Worm (Caenorhabditis elegans) whole organism, young adult: ENCODE data around the gene F58E1.13.

Source experiments
- D2030.7 ChIP-seq: fragments of 200-800 bp; sonication (Bioruptor generic); IDR thresholded peaks from 2 replicates; pipeline ENCODE4 v1.3.6; 2022; ENCODE audit warnings: missing genetic modification reagents, missing genetic modification characterization, missing compliant biosample characterization
- F33H1.4 ChIP-seq: fragments of 200-800 bp; sonication (Bioruptor generic); IDR thresholded peaks from 2 replicates; pipeline ENCODE4 v1.3.6; 2022; ENCODE audit warnings: missing genetic modification reagents, missing genetic modification characterization, missing compliant biosample characterization
- F37B4.10 ChIP-seq: fragments of 200-800 bp; sonication (Bioruptor generic); IDR thresholded peaks from 2 replicates; pipeline ENCODE4 v1.3.6; 2022; ENCODE audit warnings: missing genetic modification characterization, missing compliant biosample characterization
- F49E8.2 ChIP-seq: sonication (generic microtip); optimal IDR thresholded peaks from 3 replicates; lab custom pipeline; 2017; ENCODE audit warnings: missing genetic modification characterization, mild to moderate bottlenecking, missing compliant biosample characterization, antibody characterized with exemption, moderate library complexity; ENCODE audit not compliant: insufficient read depth
- F55B11.4 ChIP-seq: sonication (generic microtip); optimal IDR thresholded peaks from 2 replicates; lab custom pipeline; 2016; ENCODE audit warnings: missing compliant biosample characterization, missing genetic modification characterization, borderline replicate concordance; ENCODE audit not compliant: insufficient read depth
- Y79H2A.3 ChIP-seq: fragments of 200-800 bp; sonication (Bioruptor generic); conservative IDR thresholded peaks from 2 replicates; pipeline ENCODE4 v1.3.6; 2022; ENCODE audit warnings: missing genetic modification reagents, missing genetic modification characterization, missing compliant biosample characterization
- ceh-91 ChIP-seq: fragments of 200-800 bp; sonication (Bioruptor generic); IDR thresholded peaks from 2 replicates; pipeline ENCODE4 v1.3.6; 2022; ENCODE audit warnings: missing genetic modification reagents, missing genetic modification characterization, missing compliant biosample characterization
- die-1 ChIP-seq: sonication (generic microtip); optimal IDR thresholded peaks from 2 replicates; lab custom pipeline; 2016; ENCODE audit warnings: missing genotype, mild to moderate bottlenecking, missing genetic modification characterization, missing compliant biosample characterization
- egl-44 ChIP-seq: fragments of 200-800 bp; sonication (Bioruptor generic); IDR thresholded peaks from 2 replicates; pipeline ENCODE4 v1.3.6; 2022; ENCODE audit warnings: missing genetic modification reagents, missing genetic modification characterization, missing compliant biosample characterization
- ekl-4 ChIP-seq: fragments of 200-800 bp; sonication (Bioruptor generic); IDR thresholded peaks from 2 replicates; pipeline ENCODE4 v1.3.6; 2022; ENCODE audit warnings: missing genetic modification reagents, missing genetic modification characterization, missing compliant biosample characterization
- fkh-3 ChIP-seq: sonication (generic microtip); optimal IDR thresholded peaks from 2 replicates; lab custom pipeline; 2016; ENCODE audit warnings: mild to moderate bottlenecking, missing genetic modification characterization, missing compliant biosample characterization
- hlh-26 ChIP-seq: fragments of 200-800 bp; sonication (Bioruptor generic); conservative IDR thresholded peaks from 2 replicates; pipeline ENCODE4 v1.3.6; 2022; ENCODE audit warnings: missing genetic modification reagents, missing genetic modification characterization, missing compliant biosample characterization
- hmg-20 ChIP-seq: fragments of 200-800 bp; sonication (Bioruptor generic); IDR thresholded peaks from 2 replicates; pipeline ENCODE4 v1.3.6; 2022; ENCODE audit warnings: missing genetic modification reagents, missing genetic modification characterization, missing compliant biosample characterization
- hsf-1 ChIP-seq: fragments of 200-800 bp; sonication (Bioruptor generic); IDR thresholded peaks from 2 replicates; pipeline ENCODE4 v1.3.6; 2022; ENCODE audit warnings: missing genetic modification reagents, missing genetic modification characterization, missing compliant biosample characterization
- lag-1 ChIP-seq: fragments of 200-800 bp; sonication (Bioruptor generic); IDR thresholded peaks from 2 replicates; pipeline ENCODE4 v1.3.6; 2022; ENCODE audit warnings: missing genetic modification reagents, missing genetic modification characterization, missing compliant biosample characterization
- let-526 ChIP-seq: fragments of 200-800 bp; sonication (Bioruptor generic); IDR thresholded peaks from 2 replicates; pipeline ENCODE4 v1.3.6; 2022; ENCODE audit warnings: missing genetic modification reagents, missing genetic modification characterization, missing compliant biosample characterization
- lin-26 ChIP-seq: fragments of 200-800 bp; sonication (Bioruptor generic); IDR thresholded peaks from 2 replicates; pipeline ENCODE4 v1.3.6; 2022; ENCODE audit warnings: missing genetic modification reagents, missing genetic modification characterization, missing compliant biosample characterization
- lin-54 ChIP-seq: fragments of 200-800 bp; sonication (Bioruptor generic); optimal IDR thresholded peaks from 2 replicates; lab custom pipeline; 2018; ENCODE audit warnings: mild to moderate bottlenecking, missing genetic modification characterization, missing compliant biosample characterization
- lsl-1 ChIP-seq: fragments of 200-800 bp; sonication (Bioruptor generic); optimal IDR thresholded peaks from 2 replicates; lab custom pipeline; 2018; ENCODE audit warnings: mild to moderate bottlenecking, missing genetic modification characterization, moderate library complexity, missing compliant biosample characterization
- madf-10 ChIP-seq: sonication (generic microtip); optimal IDR thresholded peaks from 2 replicates; lab custom pipeline; 2016; ENCODE audit warnings: mild to moderate bottlenecking, missing genetic modification characterization, missing compliant biosample characterization
- madf-6 ChIP-seq: fragments of 200-800 bp; sonication (Bioruptor generic); IDR thresholded peaks from 2 replicates; pipeline ENCODE4 v1.3.6; 2022; ENCODE audit warnings: missing genetic modification reagents, missing genetic modification characterization, missing compliant biosample characterization
- mcd-1 ChIP-seq: fragments of 200-800 bp; sonication (Bioruptor generic); IDR thresholded peaks from 2 replicates; pipeline ENCODE4 v1.3.6; 2022; ENCODE audit warnings: missing genetic modification reagents, missing genetic modification characterization, missing compliant biosample characterization
- nfyb-1 ChIP-seq: fragments of 200-800 bp; sonication (Bioruptor generic); IDR thresholded peaks from 2 replicates; pipeline ENCODE4 v1.3.6; 2022; ENCODE audit warnings: missing genetic modification reagents, missing genetic modification characterization, missing compliant biosample characterization
- pha-4 ChIP-seq: fragments of 150-350 bp; sonication (generic microtip); optimal IDR thresholded peaks from 2 replicates; lab custom pipeline; 2014; ENCODE audit warnings: missing biosample characterization, missing genetic modification reagents, missing genetic modification characterization
- rcor-1 ChIP-seq: fragments of 200-800 bp; sonication (Bioruptor generic); IDR thresholded peaks from 2 replicates; pipeline ENCODE4 v1.3.6; 2022; ENCODE audit warnings: missing genetic modification reagents, missing genetic modification characterization, missing compliant biosample characterization
- rpc-1 ChIP-seq, 2 experiments: fragments of 150-350 bp in 1 of 2; sonication (generic microtip) in 1 of 2; optimal IDR thresholded peaks; 2 replicates each; lab custom pipeline; 2014 to 2018; ENCODE audit warnings: missing biosample characterization in 1 of 2, missing genetic modification characterization in 1 of 2, missing genetic modification reagents in 1 of 2, missing genotype in 1 of 2
- sdz-38 ChIP-seq: sonication (generic microtip); optimal IDR thresholded peaks from 2 replicates; lab custom pipeline; 2016; ENCODE audit warnings: missing genotype, missing genetic modification characterization, missing compliant biosample characterization
- snpc-3.4 ChIP-seq: sonication (generic microtip); optimal IDR thresholded peaks from 2 replicates; lab custom pipeline; 2017; ENCODE audit warnings: missing genetic modification characterization, mild to moderate bottlenecking, missing compliant biosample characterization, antibody characterized with exemption, moderate library complexity, missing genotype, missing genetic modification reagents
- tbp1 ChIP-seq: fragments of 200-800 bp; sonication (Bioruptor generic); optimal IDR thresholded peaks from 2 replicates; lab custom pipeline; 2018; ENCODE audit warnings: mild to moderate bottlenecking, missing genetic modification characterization, missing compliant biosample characterization
- ztf-18 ChIP-seq: sonication (generic microtip); optimal IDR thresholded peaks from 2 replicates; lab custom pipeline; 2016; ENCODE audit warnings: missing genotype, mild to moderate bottlenecking, missing genetic modification characterization, missing compliant biosample characterization
- ztf-25 ChIP-seq: fragments of 200-800 bp; sonication (Bioruptor generic); IDR thresholded peaks from 2 replicates; pipeline ENCODE4 v1.3.6; 2022; ENCODE audit warnings: missing genetic modification reagents, missing genetic modification characterization, missing compliant biosample characterization
- ztf-3 ChIP-seq: fragments of 200-800 bp; sonication (Bioruptor generic); optimal IDR thresholded peaks from 2 replicates; lab custom pipeline; 2018; ENCODE audit warnings: mild to moderate bottlenecking, missing genetic modification characterization, missing compliant biosample characterization

The F58E1.13 gene

ce11 chrII:1694530-1694929 lies 1.1 kb downstream of the F58E1.13 start, which contains the start of gene fbxc-26:
Gene fbxc-26 (minus strand): TSS chrII:1694630.
- no peak for TF ChIP-seq pha-4 (tag; lab: Kevin White, UChicago)
- TF ChIP-seq madf-6 (GFP tag; lab: Robert Waterston, UW) = no peak
- TF ChIP-seq ztf-3 (GFP tag; lab: Kevin White, UChicago) = no peak
- TF ChIP-seq nfyb-1 (GFP tag; lab: Robert Waterston, UW) = no peak
- no peak for TF ChIP-seq hsf-1 (GFP tag; lab: Robert Waterston, UW)

ce11 chrII:1692827-1693226 lies 2.8 kb downstream of the F58E1.13 start, which contains the start of gene fbxc-21:
Gene fbxc-21 (minus strand): TSS chrII:1692927.
- no peak for TF ChIP-seq tbp1 (GFP tag; lab: Kevin White, UChicago)

- TF ChIP-seq ztf-25 (GFP tag; lab: Robert Waterston, UW) (no peak), lin-54 (no peak), die-1 (no peak), F37B4.10 (GFP tag; lab: Robert Waterston, UW) (no peak), rpc-1 (optimal IDR thresholded peaks at IDR 0.05; lab: Kevin White, UChicago) (no peak), rpc-1 (tag; optimal IDR thresholded peaks at IDR 0.05; lab: Kevin White, UChicago) (no peak), ztf-3 (GFP tag; lab: Kevin White, UChicago) (no peak)
Measured at ce11 chrII:1691011-1691410, 4.7 kb downstream of the F58E1.13 start, which contains the start of gene fbxc-22. Gene fbxc-22 (minus strand): TSS chrII:1691111.

- TF ChIP-seq let-526 (GFP tag; lab: Robert Waterston, UW) = no peak
- TF ChIP-seq egl-44 (GFP tag; lab: Robert Waterston, UW) = no peak
- no peak for TF ChIP-seq ztf-18 (tag; lab: Kevin White, UChicago)
- TF ChIP-seq snpc-3.4 (tag; lab: Kevin White, UChicago) = no peak
- no peak for TF ChIP-seq ceh-91 (GFP tag; lab: Robert Waterston, UW)
- TF ChIP-seq lsl-1 (GFP tag; lab: Kevin White, UChicago) = no peak
- no peak for TF ChIP-seq lin-26 (GFP tag; lab: Robert Waterston, UW)
- TF ChIP-seq F49E8.2 (tag; lab: Kevin White, UChicago) = no peak
- no peak for TF ChIP-seq rcor-1 (GFP tag; lab: Robert Waterston, UW)
- no peak for TF ChIP-seq D2030.7 (GFP tag; lab: Robert Waterston, UW)
- no peak for TF ChIP-seq hlh-26
- no peak for TF ChIP-seq hmg-20 (GFP tag; lab: Robert Waterston, UW)
- no peak for TF ChIP-seq madf-10
- TF ChIP-seq Y79H2A.3 (GFP tag; lab: Robert Waterston, UW) = no peak
- TF ChIP-seq mcd-1 (GFP tag; lab: Robert Waterston, UW) = no peak
- no peak for TF ChIP-seq ekl-4 (GFP tag; lab: Robert Waterston, UW)
- no peak for TF ChIP-seq fkh-3 (tag; lab: Kevin White, UChicago)
- no peak for TF ChIP-seq madf-6 (GFP tag; lab: Robert Waterston, UW)
- TF ChIP-seq sdz-38 (tag; lab: Kevin White, UChicago) = no peak
- TF ChIP-seq lag-1 (GFP tag; lab: Robert Waterston, UW) = no peak
- TF ChIP-seq, all 124 proteins: peak for 0
Measured at ce11 chrII:1688813-1689212, 6.9 kb downstream of the F58E1.13 start, which contains the start of the genes fbxb-18 and fbxb-19. Gene fbxb-18 (minus strand): TSS chrII:1688913. Gene fbxb-19 (minus strand): TSS chrII:1689181.

- TF ChIP-seq F55B11.4 (tag; lab: Kevin White, UChicago) = no peak
- no peak for TF ChIP-seq hlh-26
- TF ChIP-seq die-1 = no peak
- TF ChIP-seq F33H1.4 (GFP tag; lab: Robert Waterston, UW) = no peak
- TF ChIP-seq, all 124 proteins: peak for 0
Measured at ce11 chrII:1683742-1684141, 11.9 kb downstream of the F58E1.13 start, which contains the start of gene fbxb-25. Gene fbxb-25 (plus strand): TSS chrII:1684042.
